Worm (Caenorhabditis elegans) whole organism, late embryonic: ENCODE results near the gene dhs-18.
A peak's percentile ranks its signal among the peaks of the same experiment; 100 is the strongest.

Source experiments
- C38D4.7 ChIP-seq: fragments of 200-800 bp; sonication (Bioruptor generic); optimal IDR thresholded peaks from 2 replicates; lab custom pipeline; 2018; ENCODE audit warnings: mild to moderate bottlenecking, missing genetic modification characterization, moderate library complexity, missing compliant biosample characterization
- F13H6.1 ChIP-seq: sonication (generic microtip); optimal IDR thresholded peaks from 2 replicates; lab custom pipeline; 2016; ENCODE audit warnings: missing genetic modification characterization, missing compliant biosample characterization
- T23F11.4 ChIP-seq: fragments of 200-800 bp; sonication (Bioruptor generic); optimal IDR thresholded peaks from 2 replicates; lab custom pipeline; 2018; ENCODE audit warnings: mild to moderate bottlenecking, missing genetic modification characterization, missing compliant biosample characterization
- Y22D7AL.16 ChIP-seq: sonication (generic microtip); optimal IDR thresholded peaks from 2 replicates; lab custom pipeline; 2016; ENCODE audit warnings: missing genetic modification characterization, missing compliant biosample characterization
- ama-1 ChIP-seq: fragments of 150-350 bp; optimal IDR thresholded peaks from 2 replicates; lab custom pipeline; 2014
- ceh-18 ChIP-seq: sonication (generic microtip); optimal IDR thresholded peaks from 2 replicates; lab custom pipeline; 2016; ENCODE audit warnings: missing genetic modification characterization, missing compliant biosample characterization
- ceh-2 ChIP-seq: sonication (generic microtip); optimal IDR thresholded peaks from 2 replicates; lab custom pipeline; 2016; ENCODE audit warnings: missing genotype, missing genetic modification characterization, missing compliant biosample characterization
- ceh-22 ChIP-seq: sonication (generic microtip); optimal IDR thresholded peaks from 2 replicates; lab custom pipeline; 2017; ENCODE audit warnings: missing biosample characterization, missing genetic modification characterization
- ceh-31 ChIP-seq: sonication (generic microtip); optimal IDR thresholded peaks from 2 replicates; lab custom pipeline; 2016; ENCODE audit warnings: missing genetic modification characterization, missing compliant biosample characterization
- ceh-34 ChIP-seq: sonication (generic microtip); optimal IDR thresholded peaks from 2 replicates; lab custom pipeline; 2016; ENCODE audit warnings: mild to moderate bottlenecking, missing genetic modification characterization, missing compliant biosample characterization
- ceh-6 ChIP-seq: fragments of 200-800 bp; sonication (Bioruptor generic); optimal IDR thresholded peaks from 2 replicates; lab custom pipeline; 2018; ENCODE audit warnings: mild to moderate bottlenecking, missing genetic modification characterization, missing compliant biosample characterization
- che-1 ChIP-seq: sonication (generic microtip); optimal IDR thresholded peaks from 2 replicates; lab custom pipeline; 2016; ENCODE audit warnings: mild to moderate bottlenecking, missing genetic modification characterization, missing compliant biosample characterization
- dmd-4 ChIP-seq: sonication (generic microtip); optimal IDR thresholded peaks from 2 replicates; lab custom pipeline; 2016; ENCODE audit warnings: borderline replicate concordance, missing genetic modification characterization, missing compliant biosample characterization
- dve-1 ChIP-seq: sonication (generic microtip); optimal IDR thresholded peaks from 2 replicates; lab custom pipeline; 2017; ENCODE audit warnings: antibody characterized with exemption, mild to moderate bottlenecking, missing genetic modification characterization, missing compliant biosample characterization
- elt-2 ChIP-seq: sonication (generic microtip); optimal IDR thresholded peaks from 2 replicates; lab custom pipeline; 2016; ENCODE audit warnings: missing genetic modification reagents, missing genetic modification characterization, missing compliant biosample characterization
- ets-4 ChIP-seq: sonication (generic microtip); optimal IDR thresholded peaks from 2 replicates; lab custom pipeline; 2016; ENCODE audit warnings: missing genetic modification characterization, missing compliant biosample characterization
- eyg-1 ChIP-seq: sonication (generic microtip); optimal IDR thresholded peaks from 2 replicates; lab custom pipeline; 2016; ENCODE audit warnings: missing genotype, missing genetic modification characterization, missing compliant biosample characterization
- fax-1 ChIP-seq: sonication (generic microtip); optimal IDR thresholded peaks from 2 replicates; lab custom pipeline; 2016; ENCODE audit warnings: missing genotype, missing genetic modification characterization, missing compliant biosample characterization
- fkh-10 ChIP-seq: fragments of 150-350 bp; optimal IDR thresholded peaks from 2 replicates; lab custom pipeline; 2014; ENCODE audit warnings: missing biosample characterization, missing genetic modification reagents, missing genetic modification characterization
- fkh-6 ChIP-seq: sonication (generic microtip); optimal IDR thresholded peaks from 2 replicates; lab custom pipeline; 2016; ENCODE audit warnings: missing genetic modification characterization, missing compliant biosample characterization
- gmeb-2 ChIP-seq: sonication (generic microtip); optimal IDR thresholded peaks from 2 replicates; lab custom pipeline; 2016; ENCODE audit warnings: missing genetic modification characterization, inconsistent platforms, missing compliant biosample characterization
- hlh-13 ChIP-seq: fragments of 200-800 bp; sonication (Bioruptor generic); optimal IDR thresholded peaks from 2 replicates; lab custom pipeline; 2018; ENCODE audit warnings: mild to moderate bottlenecking, missing genetic modification characterization, missing compliant biosample characterization
- hlh-6 ChIP-seq: sonication (generic microtip); optimal IDR thresholded peaks from 2 replicates; lab custom pipeline; 2016; ENCODE audit warnings: missing genotype, missing genetic modification characterization, missing compliant biosample characterization
- hlh-8 ChIP-seq: sonication (generic microtip); optimal IDR thresholded peaks from 2 replicates; lab custom pipeline; 2016; ENCODE audit warnings: missing genotype, missing genetic modification characterization, missing compliant biosample characterization
- lin-11 ChIP-seq: fragments of 200-800 bp; sonication (Bioruptor generic); optimal IDR thresholded peaks from 2 replicates; lab custom pipeline; 2018; ENCODE audit warnings: mild to moderate bottlenecking, missing genetic modification characterization, missing compliant biosample characterization
- nfya-1 ChIP-seq: sonication (generic microtip); optimal IDR thresholded peaks from 2 replicates; lab custom pipeline; 2017; ENCODE audit warnings: missing genetic modification characterization, mild to moderate bottlenecking, missing compliant biosample characterization, antibody characterized with exemption, moderate library complexity
- odd-2 ChIP-seq: sonication (generic microtip); optimal IDR thresholded peaks from 2 replicates; lab custom pipeline; 2017; ENCODE audit warnings: antibody characterized with exemption, mild to moderate bottlenecking, missing genetic modification characterization, missing compliant biosample characterization
- pag-3 ChIP-seq: sonication (generic microtip); optimal IDR thresholded peaks from 2 replicates; lab custom pipeline; 2016; ENCODE audit warnings: missing compliant biosample characterization, missing genetic modification characterization, borderline replicate concordance
- pat-9 ChIP-seq: fragments of 200-800 bp; sonication (Bioruptor generic); optimal IDR thresholded peaks from 2 replicates; lab custom pipeline; 2018; ENCODE audit warnings: mild to moderate bottlenecking, missing genetic modification characterization, moderate library complexity, missing compliant biosample characterization
- pax-1 ChIP-seq: fragments of 150-350 bp; optimal IDR thresholded peaks from 2 replicates; lab custom pipeline; 2014; ENCODE audit warnings: missing biosample characterization, missing genetic modification characterization
- pha-2 ChIP-seq: sonication (generic microtip); optimal IDR thresholded peaks from 2 replicates; lab custom pipeline; 2017; ENCODE audit warnings: mild to moderate bottlenecking, missing genetic modification characterization, missing compliant biosample characterization
- pha-4 ChIP-seq: fragments of 150-350 bp; optimal IDR thresholded peaks from 2 replicates; lab custom pipeline; 2018; ENCODE audit warnings: missing biosample characterization, missing genetic modification reagents, missing genetic modification characterization
- pqm-1 ChIP-seq: sonication (generic microtip); optimal IDR thresholded peaks from 2 replicates; lab custom pipeline; 2016; ENCODE audit warnings: missing genetic modification characterization, missing compliant biosample characterization
- ref-2 ChIP-seq: sonication (generic microtip); optimal IDR thresholded peaks from 2 replicates; lab custom pipeline; 2016; ENCODE audit warnings: missing genetic modification characterization, missing compliant biosample characterization
- rnt-1 ChIP-seq: sonication (generic microtip); optimal IDR thresholded peaks from 2 replicates; lab custom pipeline; 2016; ENCODE audit warnings: missing genetic modification characterization, missing compliant biosample characterization
- sdc-2 ChIP-seq: sonication (generic microtip); optimal IDR thresholded peaks from 2 replicates; lab custom pipeline; 2016; ENCODE audit warnings: missing genotype, missing genetic modification characterization, missing compliant biosample characterization
- tbx-2 ChIP-seq: sonication (generic microtip); optimal IDR thresholded peaks from 2 replicates; lab custom pipeline; 2016; ENCODE audit warnings: missing genetic modification characterization, missing compliant biosample characterization
- tbx-7 ChIP-seq: sonication (generic microtip); optimal IDR thresholded peaks from 2 replicates; lab custom pipeline; 2016; ENCODE audit warnings: missing genotype, missing genetic modification characterization, missing compliant biosample characterization
- unc-3 ChIP-seq, 2 experiments: fragments of 200-800 bp in 1 of 2; sonication (Bioruptor generic) in 1 of 2; sonication (generic microtip) in 1 of 2; conservative IDR thresholded peaks in 1 of 2; optimal IDR thresholded peaks in 1 of 2; 2 replicates each; pipeline versions ENCODE4 v1.3.6 to Lab custom; 2016 to 2022; ENCODE audit warnings: missing compliant biosample characterization in 2 of 2, missing genetic modification characterization in 2 of 2, missing genetic modification reagents in 1 of 2
- unc-42 ChIP-seq: sonication (generic microtip); optimal IDR thresholded peaks from 2 replicates; lab custom pipeline; 2016; ENCODE audit warnings: missing genotype, missing genetic modification characterization, missing compliant biosample characterization
- unc-55 ChIP-seq: sonication (generic microtip); optimal IDR thresholded peaks from 2 replicates; lab custom pipeline; 2017; ENCODE audit warnings: missing biosample characterization, missing genetic modification reagents, missing genetic modification characterization
- unc-86 ChIP-seq: sonication (generic microtip); optimal IDR thresholded peaks from 2 replicates; lab custom pipeline; 2016; ENCODE audit warnings: missing genetic modification characterization, missing compliant biosample characterization
- ztf-16 ChIP-seq: sonication (generic microtip); optimal IDR thresholded peaks from 2 replicates; lab custom pipeline; 2017; ENCODE audit warnings: missing genetic modification characterization, missing compliant biosample characterization

Gene dhs-18

ce11 chrV:11083691-11084090 lies 37.1 kb upstream of the dhs-18 start:
- TF ChIP-seq rnt-1 (tag; lab: Kevin White, UChicago) (peak; percentile 72), ref-2 (tag; lab: Kevin White, UChicago) (peak; percentile 3), pat-9 (tag; lab: Kevin White, UChicago) (peak; percentile 76), dmd-4 (tag; lab: Kevin White, UChicago) (peak; percentile 48), pax-1 (tag; lab: Kevin White, UChicago) (peak; percentile 96), ceh-22 (tag; lab: Kevin White, UChicago) (peak; percentile 62), hlh-13 (GFP tag; lab: Kevin White, UChicago) (no peak), ets-4 (tag; lab: Kevin White, UChicago) (peak; percentile 1), ceh-2 (tag; lab: Kevin White, UChicago) (peak; percentile 27), unc-3 (GFP tag; conservative IDR thresholded peaks at IDR 0.05; lab: Robert Waterston, UW) (no peak), unc-3 (tag; optimal IDR thresholded peaks at IDR 0.05; lab: Kevin White, UChicago) (no peak), tbx-7 (tag; lab: Kevin White, UChicago) (no peak), ztf-16 (tag; lab: Kevin White, UChicago) (no peak), unc-55 (GFP tag; lab: Kevin White, UChicago) (peak; percentile 79), tbx-2 (tag; lab: Kevin White, UChicago) (peak; percentile 65), ceh-18 (tag; lab: Kevin White, UChicago) (peak; percentile 88), nfya-1 (tag; lab: Kevin White, UChicago) (peak; percentile 74), pha-2 (tag; lab: Kevin White, UChicago) (peak; percentile 55), ceh-31 (peak; percentile 53), F13H6.1 (peak; percentile 16)

DNA sequence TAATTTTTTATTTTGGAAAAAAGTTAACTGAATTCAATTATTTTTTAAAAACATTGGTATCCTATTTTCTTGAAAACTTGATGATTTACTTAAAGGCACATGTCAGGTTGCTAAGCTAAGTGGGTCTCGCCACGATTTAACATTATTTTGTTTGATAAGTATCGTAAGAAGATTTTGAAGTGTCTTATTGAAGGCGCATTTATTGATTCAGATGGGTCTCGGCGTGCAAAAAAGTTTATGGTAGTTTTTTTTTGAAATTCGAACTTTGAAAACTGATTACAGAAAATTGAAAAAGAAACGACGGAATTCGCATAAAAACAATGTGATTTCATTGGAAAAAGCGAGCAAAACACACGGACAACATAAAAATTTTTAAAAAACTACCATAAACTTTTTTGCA lies 36.3 kb upstream of the dhs-18 start:
- TF ChIP-seq odd-2 (tag; lab: Kevin White, UChicago) = no peak
- TF ChIP-seq nfya-1 (tag; lab: Kevin White, UChicago) = no peak
- no peak for TF ChIP-seq tbx-7 (tag; lab: Kevin White, UChicago)

ce11 chrV:11082475-11082874 lies 35.8 kb upstream of the dhs-18 start:
- TF ChIP-seq Y22D7AL.16 (tag; lab: Kevin White, UChicago) = no peak
- no peak for TF ChIP-seq ref-2 (tag; lab: Kevin White, UChicago)
- TF ChIP-seq rnt-1 (tag; lab: Kevin White, UChicago) = peak; percentile 76
- TF ChIP-seq pat-9 (tag; lab: Kevin White, UChicago) = peak; percentile 5
- no peak for TF ChIP-seq elt-2 (tag; lab: Kevin White, UChicago)
- peak; percentile 45 for TF ChIP-seq hlh-8 (tag; lab: Kevin White, UChicago)
- TF ChIP-seq fkh-6 (tag; lab: Kevin White, UChicago) = no peak
- TF ChIP-seq ceh-34 = peak; percentile 54
- no peak for TF ChIP-seq hlh-6 (tag; lab: Kevin White, UChicago)
- TF ChIP-seq ets-4 (tag; lab: Kevin White, UChicago) = no peak
- TF ChIP-seq dmd-4 (tag; lab: Kevin White, UChicago) = peak; percentile 7
- no peak for TF ChIP-seq ceh-6 (GFP tag; lab: Kevin White, UChicago)
- TF ChIP-seq fax-1 = no peak
- no peak for TF ChIP-seq fkh-10 (GFP tag; lab: Kevin White, UChicago)
- TF ChIP-seq ceh-18 (tag; lab: Kevin White, UChicago) = peak; percentile 94
- TF ChIP-seq nfya-1 (tag; lab: Kevin White, UChicago) = peak; percentile 61
- peak; percentile 67 for TF ChIP-seq tbx-2 (tag; lab: Kevin White, UChicago)
- TF ChIP-seq ceh-31 = peak; percentile 16
- TF ChIP-seq, all 69 proteins: peak for 9

- no peak for TF ChIP-seq C38D4.7
- TF ChIP-seq unc-86 (tag; lab: Kevin White, UChicago) = no peak
- no peak for TF ChIP-seq ama-1
- TF ChIP-seq unc-42 (tag; lab: Kevin White, UChicago) = no peak
- no peak for TF ChIP-seq pha-2 (tag; lab: Kevin White, UChicago)
- TF ChIP-seq pag-3 (tag; lab: Kevin White, UChicago) = no peak
- peak; percentile 14 for TF ChIP-seq sdc-2 (tag; lab: Kevin White, UChicago)
- no peak for TF ChIP-seq odd-2 (tag; lab: Kevin White, UChicago)
- TF ChIP-seq rnt-1 (tag; lab: Kevin White, UChicago) = peak; percentile 47
- peak; percentile 14 for TF ChIP-seq fkh-6 (tag; lab: Kevin White, UChicago)
- TF ChIP-seq che-1 (tag; lab: Kevin White, UChicago) = no peak
- TF ChIP-seq pqm-1 (tag; lab: Kevin White, UChicago) = no peak
- no peak for TF ChIP-seq T23F11.4 (GFP tag; lab: Kevin White, UChicago)
- TF ChIP-seq pha-4 (tag; lab: Kevin White, UChicago) = no peak
- TF ChIP-seq hlh-13 (GFP tag; lab: Kevin White, UChicago) = no peak
- TF ChIP-seq dve-1 (tag; lab: Kevin White, UChicago) = no peak
- TF ChIP-seq hlh-6 (tag; lab: Kevin White, UChicago) = no peak
- no peak for TF ChIP-seq Y22D7AL.16 (tag; lab: Kevin White, UChicago)
- no peak for TF ChIP-seq eyg-1 (tag; lab: Kevin White, UChicago)
- TF ChIP-seq gmeb-2 (tag; lab: Kevin White, UChicago) = no peak
- TF ChIP-seq lin-11 (tag; lab: Kevin White, UChicago) = no peak
Measured at ce11 chrV:11080345-11081102, 33.9 kb upstream of the dhs-18 start, which contains the start of gene act-1. act-1 (plus strand) TSS chrV:11081052.
